Fruit fly (Drosophila melanogaster) S2 (cell line): ENCODE results near the gene vig.

Experiments
- CG8478 ChIP-seq: fragments of >200 bp; optimal IDR thresholded peaks from 2 replicates; lab custom pipeline; 2018
- CTCF ChIP-seq, 2 experiments: fragments of >200 bp; optimal IDR thresholded peaks; 2 replicates each; lab custom pipeline; 2018

- no peak for TF ChIP-seq CG8478 (lab: Kevin White, UChicago)
- TF ChIP-seq CTCF (optimal IDR thresholded peaks at IDR 0.05; lab: Kevin White, UChicago): no peak
These were observed 36.0 kb upstream of the vig start for dm6 chr2L:15106100-15106499.
